Worm (Caenorhabditis elegans): ENCODE measurements around the gene C15H11.10.

ce11 chrV:14421325-14421724, 29.4 kb downstream of the C15H11.10 start, which contains the start of gene dhs-22:
- TF ChIP-seq dpl-1 (GFP tag; optimal IDR thresholded peaks at IDR 0.05) = no peak
- no peak for TF ChIP-seq nhr-102 (tag; optimal IDR thresholded peaks at IDR 0.05)
- TF ChIP-seq ztf-11 (tag; optimal IDR thresholded peaks at IDR 0.05) = no peak
- no peak for TF ChIP-seq nhr-11 (tag; optimal IDR thresholded peaks at IDR 0.05)
- TF ChIP-seq zag-1 (tag; optimal IDR thresholded peaks at IDR 0.05) = no peak
- TF ChIP-seq ZK546.5 (tag; optimal IDR thresholded peaks at IDR 0.05) = no peak
- TF ChIP-seq vab-7 (GFP tag; IDR thresholded peaks at IDR 0.05) = no peak
- no peak for TF ChIP-seq F26F4.8 (GFP tag; conservative IDR thresholded peaks at IDR 0.05)
- TF ChIP-seq mdl-1 (tag; optimal IDR thresholded peaks at IDR 0.05) = no peak
- no peak for TF ChIP-seq lin-13 (GFP tag; optimal IDR thresholded peaks at IDR 0.05)
- TF ChIP-seq nhr-10 (tag; optimal IDR thresholded peaks at IDR 0.05) = no peak
- TF ChIP-seq lin-15B (tag; optimal IDR thresholded peaks at IDR 0.05) = no peak
- no peak for TF ChIP-seq lim-7 (GFP tag; IDR thresholded peaks at IDR 0.05)

All from whole organism, L4 larva.